Fruit fly (Drosophila melanogaster) Kc167 (cell line): ENCODE data around the gene CG9674.

Source experiments
- Myc ChIP-seq: fragments of >200 bp; optimal IDR thresholded peaks from 2 replicates; lab custom pipeline; 2017; ENCODE audit warnings: missing external identifiers
- Sin3A ChIP-seq: fragments of >200 bp; optimal IDR thresholded peaks from 2 replicates; lab custom pipeline; 2018; ENCODE audit warnings: missing external identifiers
- h ChIP-seq: fragments of >200 bp; optimal IDR thresholded peaks from 3 replicates; lab custom pipeline; 2018; ENCODE audit warnings: missing external identifiers
- insv ChIP-seq: fragments of >200 bp; optimal IDR thresholded peaks from 3 replicates; lab custom pipeline; 2018; ENCODE audit warnings: missing external identifiers
- psq ChIP-seq: fragments of >200 bp; optimal IDR thresholded peaks from 2 replicates; lab custom pipeline; 2017; ENCODE audit warnings: missing external identifiers

DNA sequence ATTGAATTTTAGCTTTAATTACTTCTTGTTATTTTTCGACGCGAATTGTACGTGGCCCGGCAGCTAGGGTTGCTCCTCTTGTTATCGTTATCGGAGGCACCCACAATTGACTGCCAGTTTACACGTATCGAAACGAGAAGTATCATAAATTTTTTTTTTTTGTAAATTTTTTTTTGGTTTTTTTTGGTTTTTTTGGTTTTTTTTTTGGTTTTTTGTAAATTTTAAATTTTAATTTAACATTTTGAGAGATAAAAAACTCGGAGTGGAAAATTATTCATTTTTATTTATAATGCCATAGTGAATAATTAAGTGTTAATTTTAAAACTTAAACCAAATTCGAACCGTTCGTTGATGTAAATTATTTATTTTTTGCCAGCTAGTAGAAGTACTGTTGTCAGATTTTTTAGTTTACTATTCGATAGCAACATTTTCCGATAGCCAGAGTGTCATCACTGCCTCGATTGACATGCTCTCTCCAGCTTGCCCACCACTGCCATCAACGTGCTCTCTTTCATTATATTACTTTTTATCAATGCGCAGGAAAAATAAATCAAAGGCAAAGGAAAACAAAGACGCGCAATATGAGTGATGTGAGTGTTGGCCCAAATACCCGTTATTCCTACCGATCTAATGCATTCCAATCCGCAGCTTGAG, 37.5 kb upstream of the CG9674 start, which contains the start of the genes kud and Zcchc7:
- TF ChIP-seq psq (no peak), insv (lab: Kevin White, UChicago) (no peak), h (lab: Kevin White, UChicago) (no peak), Myc (no peak), Sin3A (lab: Kevin White, UChicago) (no peak)
